Worm (Caenorhabditis elegans): ENCODE measurements around the gene nhr-179.

nhr-179 gene

DNA sequence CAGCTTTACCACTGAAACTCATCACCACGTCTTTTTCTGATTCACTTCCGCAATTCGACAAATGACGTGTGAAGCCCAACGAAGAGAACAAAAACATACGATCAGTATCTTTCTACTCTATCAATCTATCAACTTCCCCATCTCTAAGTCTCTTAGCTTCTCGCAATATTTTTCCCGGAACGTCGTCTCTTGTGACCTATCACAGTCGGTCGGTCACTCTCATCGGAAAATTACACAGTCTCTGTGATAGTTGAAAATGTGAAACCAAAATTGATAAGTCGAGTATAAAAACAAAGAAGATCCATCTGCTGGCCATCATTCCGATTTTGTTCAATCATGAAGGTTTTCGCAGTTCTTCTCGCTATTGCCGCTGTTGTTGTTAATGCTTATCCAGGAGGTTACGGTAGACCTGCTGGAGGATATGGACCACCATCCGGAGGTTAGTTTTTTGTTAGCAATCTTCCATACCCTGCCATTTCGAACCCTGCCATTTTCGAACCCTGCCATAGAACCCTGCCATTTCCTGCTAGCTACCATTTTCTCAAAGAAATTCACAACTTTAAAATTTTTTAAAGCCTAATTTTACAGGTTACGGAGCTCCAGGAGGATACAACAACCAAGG lies 24.8 kb downstream of the nhr-179 start, which contains the start of gene F16B4.4:
Gene F16B4.4, plus strand, starts transcription at position 221 of the 622 bp plus-strand sequence.
- TF ChIP-seq tbx-7 (tag; optimal IDR thresholded peaks at IDR 0.05) (no peak), K09A11.1 (tag; optimal IDR thresholded peaks at IDR 0.05; ENCODE audit: insufficient read depth) (no peak), fkh-10 (GFP tag; optimal IDR thresholded peaks at IDR 0.05) (no peak), pha-4 (tag; optimal IDR thresholded peaks at IDR 0.05) (no peak), C38D4.7 (GFP tag; optimal IDR thresholded peaks at IDR 0.05) (no peak), ceh-18 (tag; optimal IDR thresholded peaks at IDR 0.05) (no peak), lim-6 (tag; optimal IDR thresholded peaks at IDR 0.05) (no peak), madf-2 (tag; optimal IDR thresholded peaks at IDR 0.05) (no peak), lin-11 (tag; optimal IDR thresholded peaks at IDR 0.05) (no peak), hlh-8 (tag; optimal IDR thresholded peaks at IDR 0.05) (no peak), ceh-2 (tag; optimal IDR thresholded peaks at IDR 0.05) (no peak), elt-4 (tag; optimal IDR thresholded peaks at IDR 0.05) (no peak)

DNA sequence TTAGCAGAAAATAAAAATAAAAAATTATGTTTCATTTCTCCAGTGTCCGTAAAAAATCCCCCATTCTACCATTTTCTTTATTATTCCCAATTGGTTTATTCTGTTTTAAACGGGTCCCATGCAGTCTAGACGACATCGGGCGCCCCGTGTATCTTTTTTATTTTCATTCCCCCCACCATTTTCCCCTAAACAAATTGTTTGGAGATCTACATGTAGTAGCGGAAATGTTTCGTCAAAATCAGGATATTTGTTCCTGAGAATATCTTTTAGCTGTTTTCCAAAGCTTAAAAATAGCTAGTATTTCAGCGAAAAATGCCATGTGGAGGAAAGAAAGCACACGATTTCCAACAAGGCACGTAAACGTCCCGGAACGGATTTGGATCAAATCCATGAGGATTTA lies 30.5 kb downstream of the nhr-179 start, which contains the start of gene F16B4.5:
Gene F16B4.5, plus strand, starts transcription at position 301 of the 400 bp plus-strand sequence.
- TF ChIP-seq ceh-31 (tag; optimal IDR thresholded peaks at IDR 0.05), result no peak
- TF ChIP-seq che-1 (tag; optimal IDR thresholded peaks at IDR 0.05), result no peak

DNA sequence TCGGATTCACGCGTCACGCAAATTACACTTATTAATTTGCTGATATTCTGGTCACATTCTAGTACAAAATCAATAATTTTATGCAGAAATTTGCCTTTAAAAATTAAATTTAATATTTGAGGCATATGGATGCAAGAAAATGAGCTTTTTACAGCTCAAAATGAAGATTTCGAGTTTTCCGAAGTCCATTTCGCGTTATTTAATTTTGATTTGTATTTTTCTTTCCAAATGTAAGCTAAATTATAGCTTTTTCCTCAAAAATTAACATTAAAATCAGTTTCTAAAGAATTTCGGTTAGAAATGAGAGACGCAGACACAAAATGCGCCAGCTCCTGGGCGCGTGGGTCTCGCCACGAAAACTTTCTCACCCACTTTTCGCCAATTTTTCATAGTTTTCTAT lies 31.8 kb downstream of the nhr-179 start, which contains the start of gene F16B4.6:
Gene F16B4.6, plus strand, starts transcription at position 301 of the 400 bp plus-strand sequence.
- no peak for TF ChIP-seq ceh-9 (tag; optimal IDR thresholded peaks at IDR 0.05)

DNA sequence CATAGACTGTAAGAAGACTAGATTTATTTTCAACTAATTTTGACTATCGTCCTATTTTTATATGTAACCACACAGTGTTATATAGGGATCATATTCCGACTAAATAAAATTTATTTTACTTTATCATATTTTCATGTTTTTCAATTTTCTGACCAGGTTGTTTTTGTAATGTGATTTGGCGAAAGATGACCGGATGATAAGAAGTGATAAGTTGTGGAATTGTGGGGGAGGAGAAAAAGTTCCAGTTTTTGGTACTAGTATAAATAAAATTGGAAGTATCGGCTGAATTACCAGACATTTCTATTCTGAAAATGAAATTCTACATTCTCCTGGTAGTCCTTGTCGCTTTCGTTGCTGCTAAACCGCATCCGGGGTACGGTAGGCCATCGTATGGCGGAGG lies 33.2 kb downstream of the nhr-179 start, which contains the start of gene F16B4.7:
Gene F16B4.7, plus strand, starts transcription at position 301 of the 400 bp plus-strand sequence.
- no peak for TF ChIP-seq syd-9 (tag; optimal IDR thresholded peaks at IDR 0.05)
- no peak for TF ChIP-seq ceh-9 (tag; optimal IDR thresholded peaks at IDR 0.05)
- no peak for TF ChIP-seq tbx-7 (tag; optimal IDR thresholded peaks at IDR 0.05)
- TF ChIP-seq lim-6 (tag; optimal IDR thresholded peaks at IDR 0.05), result no peak
- no peak for TF ChIP-seq T23F11.4 (GFP tag; optimal IDR thresholded peaks at IDR 0.05)
- TF ChIP-seq dve-1 (tag; optimal IDR thresholded peaks at IDR 0.05), result no peak
- TF ChIP-seq pax-1 (tag; optimal IDR thresholded peaks at IDR 0.05), result no peak
- no peak for TF ChIP-seq ahr-1 (tag; optimal IDR thresholded peaks at IDR 0.05)
- no peak for TF ChIP-seq unc-3 (GFP tag; conservative IDR thresholded peaks at IDR 0.05)
- TF ChIP-seq unc-3 (tag; optimal IDR thresholded peaks at IDR 0.05), result no peak
- no peak for TF ChIP-seq nfya-1 (tag; optimal IDR thresholded peaks at IDR 0.05)
- TF ChIP-seq Y22D7AL.16 (tag; optimal IDR thresholded peaks at IDR 0.05), result no peak
- no peak for TF ChIP-seq K09A11.1 (tag; optimal IDR thresholded peaks at IDR 0.05; ENCODE audit: insufficient read depth)
- no peak for TF ChIP-seq pag-3 (tag; optimal IDR thresholded peaks at IDR 0.05; ENCODE audit: borderline replicate concordance)
- TF ChIP-seq hlh-8 (tag; optimal IDR thresholded peaks at IDR 0.05), result no peak
- TF ChIP-seq fkh-10 (GFP tag; optimal IDR thresholded peaks at IDR 0.05), result no peak
- TF ChIP-seq ceh-30 (tag; optimal IDR thresholded peaks at IDR 0.05), result no peak
- TF ChIP-seq che-1 (tag; optimal IDR thresholded peaks at IDR 0.05), result no peak

DNA sequence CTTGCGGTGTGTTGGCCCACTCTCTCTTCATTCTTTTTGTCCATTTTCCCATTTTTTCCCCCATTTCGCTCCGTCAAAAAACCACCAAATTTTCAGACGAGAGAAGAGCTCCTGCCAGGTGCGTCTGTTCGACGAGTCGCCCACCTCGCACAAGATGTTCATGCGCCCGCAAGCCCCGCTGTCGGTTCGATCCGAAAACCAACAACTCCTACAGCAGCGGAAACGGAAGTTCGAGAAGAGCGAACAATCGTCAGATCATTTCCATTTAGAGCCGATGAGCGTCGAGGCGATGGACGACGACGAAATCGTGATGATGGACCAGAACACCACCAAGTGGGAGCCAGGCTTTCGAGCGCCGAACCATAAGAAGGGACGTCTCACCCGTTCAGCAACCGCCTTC lies 35.4 kb downstream of the nhr-179 start:
- TF ChIP-seq pha-2 (tag; optimal IDR thresholded peaks at IDR 0.05), result no peak
- no peak for TF ChIP-seq ttx-3 (tag; optimal IDR thresholded peaks at IDR 0.05)
- TF ChIP-seq ceh-30 (tag; optimal IDR thresholded peaks at IDR 0.05), result no peak
- no peak for TF ChIP-seq Y22D7AL.16 (tag; optimal IDR thresholded peaks at IDR 0.05)
- TF ChIP-seq pat-9 (tag; optimal IDR thresholded peaks at IDR 0.05), result no peak
- TF ChIP-seq nhr-11 (tag; optimal IDR thresholded peaks at IDR 0.05), result no peak
- TF ChIP-seq ceh-24 (tag; optimal IDR thresholded peaks at IDR 0.05), result no peak
- no peak for TF ChIP-seq dmd-4 (tag; optimal IDR thresholded peaks at IDR 0.05; ENCODE audit: borderline replicate concordance)
- no peak for TF ChIP-seq nfya-1 (tag; optimal IDR thresholded peaks at IDR 0.05)
- no peak for TF ChIP-seq fkh-10 (GFP tag; optimal IDR thresholded peaks at IDR 0.05)
- TF ChIP-seq ceh-9 (tag; optimal IDR thresholded peaks at IDR 0.05), result no peak
- TF ChIP-seq F13H6.1 (tag; optimal IDR thresholded peaks at IDR 0.05), result no peak

Measured in whole organism, late embryonic.